Worm (Caenorhabditis elegans): ENCODE measurements around the gene crp-1.

DNA sequence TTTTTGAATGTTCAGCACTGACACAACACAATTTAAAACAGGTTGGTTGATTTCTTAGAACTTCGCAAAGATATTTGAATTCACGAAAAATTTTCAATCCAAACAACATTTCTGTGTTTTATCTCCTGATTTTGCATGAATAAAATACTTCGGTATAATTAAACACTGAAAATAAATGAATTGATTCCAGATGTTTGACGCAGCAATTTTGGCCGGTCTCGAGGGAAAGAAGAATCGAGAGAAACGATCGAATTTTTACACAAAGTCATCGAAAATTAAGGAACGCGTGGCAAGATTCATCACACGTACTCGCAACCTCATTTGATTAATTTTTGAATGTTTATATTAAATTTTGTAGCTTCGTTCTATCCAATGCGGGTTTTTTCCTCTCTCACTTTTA, 14.2 kb upstream of the crp-1 start:
- TF ChIP-seq W03F9.2 (tag; optimal IDR thresholded peaks at IDR 0.05) (no peak), him-1 (tag; optimal IDR thresholded peaks at IDR 0.05) (no peak), dao-5 (tag; optimal IDR thresholded peaks at IDR 0.05) (no peak)
